Worm (Caenorhabditis elegans): ENCODE results near the gene nlp-11.

ce11 chrII:9695942-9696341 is 4.2 kb upstream of the nlp-11 start:
- TF ChIP-seq cog-1 (tag; optimal IDR thresholded peaks at IDR 0.05) (no peak), ref-1 (GFP tag; conservative IDR thresholded peaks at IDR 0.05) (no peak), med-1 (GFP tag; optimal IDR thresholded peaks at IDR 0.05; ENCODE audit: insufficient read depth) (no peak), klf-2 (GFP tag; conservative IDR thresholded peaks at IDR 0.05) (no peak), tab-1 (GFP tag; IDR thresholded peaks at IDR 0.05) (no peak), ztf-29 (GFP tag; IDR thresholded peaks at IDR 0.05) (no peak)
